Worm (Caenorhabditis elegans) whole organism, L4 larva: ENCODE data around the gene F45G2.8.

Source experiments
- D1046.2 ChIP-seq: fragments of 200-800 bp; sonication (Bioruptor generic); IDR thresholded peaks from 2 replicates; pipeline ENCODE4 v1.3.6; 2022; ENCODE audit warnings: missing genetic modification characterization, missing compliant biosample characterization
- F10B5.3 ChIP-seq: sonication (generic microtip); optimal IDR thresholded peaks from 2 replicates; lab custom pipeline; 2016; ENCODE audit warnings: mild to moderate bottlenecking, missing genetic modification characterization, missing compliant biosample characterization
- F26F4.8 ChIP-seq: fragments of 200-800 bp; sonication (Bioruptor generic); conservative IDR thresholded peaks from 2 replicates; pipeline ENCODE4 v1.3.6; 2022; ENCODE audit warnings: missing genetic modification characterization, missing compliant biosample characterization
- F37D6.2 ChIP-seq: sonication (generic microtip); optimal IDR thresholded peaks from 2 replicates; lab custom pipeline; 2016; ENCODE audit warnings: mild to moderate bottlenecking, missing genetic modification characterization, missing compliant biosample characterization
- T20F7.1 ChIP-seq: fragments of 200-800 bp; sonication (Bioruptor generic); optimal IDR thresholded peaks from 2 replicates; lab custom pipeline; 2018; ENCODE audit warnings: mild to moderate bottlenecking, missing genetic modification characterization, missing compliant biosample characterization
- T26A8.4 ChIP-seq: fragments of 200-800 bp; sonication (Bioruptor generic); IDR thresholded peaks from 2 replicates; pipeline ENCODE4 v1.3.6; 2022; ENCODE audit warnings: missing genetic modification characterization, missing compliant biosample characterization
- Y105C5A.15 ChIP-seq: fragments of 200-800 bp; sonication (Bioruptor generic); IDR thresholded peaks from 2 replicates; pipeline ENCODE4 v1.3.6; 2022; ENCODE audit warnings: missing genetic modification characterization, missing compliant biosample characterization
- Y48G9A.11 ChIP-seq: fragments of 200-800 bp; sonication (Bioruptor generic); IDR thresholded peaks from 2 replicates; pipeline ENCODE4 v1.3.6; 2022; ENCODE audit warnings: missing genetic modification reagents, missing genetic modification characterization, missing compliant biosample characterization
- Y75B8A.6 ChIP-seq: fragments of 200-800 bp; sonication (Bioruptor generic); IDR thresholded peaks from 2 replicates; pipeline ENCODE4 v1.3.6; 2022; ENCODE audit warnings: missing genetic modification reagents, missing genetic modification characterization, missing compliant biosample characterization
- ZK337.2 ChIP-seq: fragments of 200-800 bp; sonication (Bioruptor generic); IDR thresholded peaks from 2 replicates; pipeline ENCODE4 v1.3.6; 2022; ENCODE audit warnings: missing genetic modification reagents, missing genetic modification characterization, missing compliant biosample characterization
- aha-1 ChIP-seq: fragments of 150-350 bp; peaks from one replicate; lab custom pipeline; 2014; ENCODE audit warnings: missing biosample characterization, missing genetic modification characterization
- ceh-20 ChIP-seq: fragments of 200-800 bp; sonication (Bioruptor generic); IDR thresholded peaks from 2 replicates; pipeline ENCODE4 v1.3.6; 2022; ENCODE audit warnings: missing genetic modification reagents, missing genetic modification characterization, missing compliant biosample characterization
- ceh-28 ChIP-seq: fragments of 150-350 bp; optimal IDR thresholded peaks from 2 replicates; lab custom pipeline; 2014; ENCODE audit warnings: missing biosample characterization, missing genetic modification reagents, missing genetic modification characterization
- ceh-44 ChIP-seq: fragments of 200-800 bp; sonication (Bioruptor generic); IDR thresholded peaks from 2 replicates; pipeline ENCODE4 v1.3.6; 2022; ENCODE audit warnings: missing genetic modification reagents, missing genetic modification characterization, missing compliant biosample characterization
- ces-1 ChIP-seq: fragments of 150-350 bp; sonication (generic microtip); optimal IDR thresholded peaks from 4 replicates; lab custom pipeline; 2014; ENCODE audit warnings: missing biosample characterization, missing genetic modification reagents, missing genetic modification characterization
- cey-2 ChIP-seq: sonication (generic microtip); optimal IDR thresholded peaks from 3 replicates; lab custom pipeline; 2017; ENCODE audit warnings: missing genetic modification characterization, mild to moderate bottlenecking, missing compliant biosample characterization, antibody characterized with exemption, borderline replicate concordance; ENCODE audit not compliant: insufficient read depth
- ctbp-1 ChIP-seq: fragments of 200-800 bp; sonication (Bioruptor generic); IDR thresholded peaks from 2 replicates; pipeline ENCODE4 v1.3.6; 2022; ENCODE audit warnings: missing genetic modification reagents, missing genetic modification characterization, missing compliant biosample characterization
- daf-12 ChIP-seq: fragments of 150-350 bp; optimal IDR thresholded peaks from 2 replicates; lab custom pipeline; 2014; ENCODE audit warnings: missing biosample characterization, missing genetic modification reagents, missing genetic modification characterization
- daf-19 ChIP-seq: fragments of 200-800 bp; sonication (Bioruptor generic); conservative IDR thresholded peaks from 2 replicates; pipeline ENCODE4 v1.3.6; 2022; ENCODE audit warnings: missing genetic modification characterization, missing compliant biosample characterization
- dmd-8 ChIP-seq: fragments of 200-800 bp; sonication (Bioruptor generic); IDR thresholded peaks from 2 replicates; pipeline ENCODE4 v1.3.6; 2022; ENCODE audit warnings: missing genetic modification characterization, missing compliant biosample characterization
- dmd-9 ChIP-seq: fragments of 200-800 bp; sonication (Bioruptor generic); IDR thresholded peaks from 2 replicates; pipeline ENCODE4 v1.3.6; 2022; ENCODE audit warnings: missing genetic modification reagents, missing genetic modification characterization, missing compliant biosample characterization
- duxl-1 ChIP-seq: sonication (generic microtip); optimal IDR thresholded peaks from 2 replicates; lab custom pipeline; 2016; ENCODE audit warnings: mild to moderate bottlenecking, missing genetic modification characterization, moderate library complexity, missing compliant biosample characterization; ENCODE audit not compliant: poor library complexity
- dve-1 ChIP-seq: sonication (generic microtip); optimal IDR thresholded peaks from 2 replicates; lab custom pipeline; 2017; ENCODE audit warnings: antibody characterized with exemption, mild to moderate bottlenecking, missing genetic modification characterization, missing compliant biosample characterization; ENCODE audit not compliant: insufficient read depth
- egl-43 ChIP-seq: fragments of 200-800 bp; sonication (Bioruptor generic); IDR thresholded peaks from 2 replicates; pipeline ENCODE4 v1.3.6; 2022; ENCODE audit warnings: missing genetic modification reagents, missing genetic modification characterization, missing compliant biosample characterization
- fos-1 ChIP-seq: fragments of 150-350 bp; optimal IDR thresholded peaks from 2 replicates; lab custom pipeline; 2014; ENCODE audit warnings: missing biosample characterization, missing genetic modification characterization
- gei-8 ChIP-seq: fragments of 200-800 bp; sonication (Bioruptor generic); optimal IDR thresholded peaks from 2 replicates; lab custom pipeline; 2018; ENCODE audit warnings: mild to moderate bottlenecking, missing genetic modification characterization, missing compliant biosample characterization
- hmg-1.1 ChIP-seq: fragments of 200-800 bp; sonication (Bioruptor generic); IDR thresholded peaks from 2 replicates; pipeline ENCODE4 v1.3.6; 2022; ENCODE audit warnings: missing genetic modification reagents, missing genetic modification characterization, missing compliant biosample characterization
- jun-1 ChIP-seq: fragments of 150-350 bp; optimal IDR thresholded peaks from 2 replicates; lab custom pipeline; 2014; ENCODE audit warnings: missing biosample characterization, missing genetic modification reagents, missing genetic modification characterization
- lin-15B ChIP-seq: fragments of 150-350 bp; sonication (generic microtip); optimal IDR thresholded peaks from 3 replicates; lab custom pipeline; 2014; ENCODE audit warnings: missing biosample characterization, missing genetic modification characterization
- lir-3 ChIP-seq: sonication (generic microtip); optimal IDR thresholded peaks from 2 replicates; lab custom pipeline; 2016; ENCODE audit warnings: mild to moderate bottlenecking, missing genetic modification characterization, missing compliant biosample characterization
- madf-5 ChIP-seq, 2 experiments: fragments of 200-800 bp; sonication (Bioruptor generic); IDR thresholded peaks; 2 replicates each; pipeline ENCODE4 v1.3.6; 2022; ENCODE audit warnings: missing compliant biosample characterization in 2 of 2, missing genetic modification characterization in 2 of 2
- madf-9 ChIP-seq: fragments of 200-800 bp; sonication (Bioruptor generic); conservative IDR thresholded peaks from 2 replicates; pipeline ENCODE4 v1.3.6; 2022; ENCODE audit warnings: missing genetic modification reagents, missing genetic modification characterization, missing compliant biosample characterization
- mxl-2 ChIP-seq: fragments of 200-800 bp; sonication (Bioruptor generic); conservative IDR thresholded peaks from 2 replicates; pipeline ENCODE4 v1.3.6; 2022; ENCODE audit warnings: missing genetic modification reagents, missing genetic modification characterization, missing compliant biosample characterization
- nhr-102 ChIP-seq: sonication (generic microtip); optimal IDR thresholded peaks from 2 replicates; lab custom pipeline; 2016; ENCODE audit warnings: mild to moderate bottlenecking, missing genetic modification characterization, moderate library complexity, missing compliant biosample characterization
- nhr-25 ChIP-seq: sonication (generic microtip); optimal IDR thresholded peaks from 2 replicates; lab custom pipeline; 2017; ENCODE audit warnings: missing genetic modification characterization, mild to moderate bottlenecking, missing compliant biosample characterization, antibody characterized with exemption, moderate library complexity, borderline replicate concordance; ENCODE audit not compliant: insufficient read depth
- nhr-28 ChIP-seq: fragments of 150-350 bp; optimal IDR thresholded peaks from 2 replicates; lab custom pipeline; 2014; ENCODE audit warnings: missing biosample characterization, missing genetic modification characterization
- nhr-6 ChIP-seq: fragments of 150-350 bp; optimal IDR thresholded peaks from 2 replicates; lab custom pipeline; 2014; ENCODE audit warnings: missing biosample characterization, missing genetic modification characterization
- nhr-77 ChIP-seq: fragments of 150-350 bp; optimal IDR thresholded peaks from 2 replicates; lab custom pipeline; 2014; ENCODE audit warnings: missing biosample characterization, missing genetic modification characterization
- pqm-1 ChIP-seq: sonication (generic microtip); optimal IDR thresholded peaks from 2 replicates; lab custom pipeline; 2017; ENCODE audit warnings: missing biosample characterization, missing genetic modification characterization
- rbr-2 ChIP-seq: sonication (generic microtip); optimal IDR thresholded peaks from 2 replicates; lab custom pipeline; 2016; ENCODE audit warnings: missing genotype, missing genetic modification characterization, missing compliant biosample characterization
- set-16 ChIP-seq: fragments of 200-800 bp; sonication (Bioruptor generic); IDR thresholded peaks from 2 replicates; pipeline ENCODE4 v1.3.6; 2022; ENCODE audit warnings: missing genetic modification reagents, missing genetic modification characterization, missing compliant biosample characterization
- snpc-1.2 ChIP-seq: fragments of 200-800 bp; sonication (Bioruptor generic); IDR thresholded peaks from 2 replicates; pipeline ENCODE4 v1.3.6; 2022; ENCODE audit warnings: missing genetic modification reagents, missing genetic modification characterization, missing compliant biosample characterization
- spr-1 ChIP-seq: sonication (generic microtip); optimal IDR thresholded peaks from 2 replicates; lab custom pipeline; 2016; ENCODE audit warnings: mild to moderate bottlenecking, missing genetic modification characterization, missing compliant biosample characterization
- unc-130 ChIP-seq: sonication (generic microtip); optimal IDR thresholded peaks from 2 replicates; lab custom pipeline; 2016; ENCODE audit warnings: missing genetic modification reagents, missing genetic modification characterization, missing compliant biosample characterization
- unc-62 ChIP-seq, 3 experiments: fragments of 150-350 bp in 1 of 3; sonication (generic microtip); optimal IDR thresholded peaks in 2 of 3; peaks in 1 of 3; 1 replicate in 1 of 3; 2 replicates in 2 of 3; lab custom pipeline; 2014 to 2017; ENCODE audit warnings: missing biosample characterization in 3 of 3, missing genetic modification characterization in 3 of 3, missing genetic modification reagents in 3 of 3, missing genotype in 1 of 3
- zip-11 ChIP-seq: fragments of 200-800 bp; sonication (Bioruptor generic); IDR thresholded peaks from 2 replicates; pipeline ENCODE4 v1.3.6; 2022; ENCODE audit warnings: missing genetic modification characterization, missing compliant biosample characterization
- zip-2 ChIP-seq: fragments of 150-350 bp; optimal IDR thresholded peaks from 2 replicates; lab custom pipeline; 2014; ENCODE audit warnings: missing biosample characterization, missing genetic modification characterization
- ztf-11 ChIP-seq: fragments of 150-350 bp; optimal IDR thresholded peaks from 2 replicates; lab custom pipeline; 2014; ENCODE audit warnings: missing biosample characterization, missing genetic modification characterization
- ztf-7 ChIP-seq: fragments of 150-350 bp; optimal IDR thresholded peaks from 2 replicates; lab custom pipeline; 2014; ENCODE audit warnings: missing biosample characterization, missing genetic modification characterization

F45G2.8 gene

ce11 chrIII:13462965-13463783 is 27.7 kb upstream of the F45G2.8 start, which contains the start of gene ant-1.1 (continued):
- TF ChIP-seq Y105C5A.15 (GFP tag; lab: Robert Waterston, UW): no peak
- TF ChIP-seq ceh-20 (GFP tag; lab: Robert Waterston, UW): peak; percentile 85
- TF ChIP-seq zip-2: no peak
- TF ChIP-seq Y75B8A.6: peak; percentile 82
- no peak for TF ChIP-seq mxl-2
- TF ChIP-seq ctbp-1 (GFP tag; lab: Robert Waterston, UW): peak; percentile 75
- no peak for TF ChIP-seq fos-1
- peak; percentile 52 for TF ChIP-seq nhr-28 (tag; lab: Kevin White, UChicago)
- TF ChIP-seq daf-12: no peak
- TF ChIP-seq D1046.2: peak; percentile 77; the same call in 1 of the 2 replicates
- TF ChIP-seq aha-1: peak; percentile 99
- no peak for TF ChIP-seq dmd-9 (GFP tag; lab: Robert Waterston, UW)
- no peak for TF ChIP-seq madf-5 (GFP tag; IDR thresholded peaks at IDR 0.05; lab: Robert Waterston, UW)
- peak; percentile 92 for TF ChIP-seq hmg-1.1
- TF ChIP-seq nhr-6 (tag; lab: Kevin White, UChicago): peak; percentile 86
- peak; percentile 84 for TF ChIP-seq nhr-102
- peak; percentile 84 for TF ChIP-seq nhr-77 (tag; lab: Kevin White, UChicago)
- peak; percentile 92 for TF ChIP-seq rbr-2
- peak; percentile 86 for TF ChIP-seq T20F7.1 (GFP tag; lab: Kevin White, UChicago)
- TF ChIP-seq lir-3 (tag; lab: Kevin White, UChicago): no peak
- TF ChIP-seq jun-1 (tag; lab: Kevin White, UChicago): peak; percentile 47
- TF ChIP-seq duxl-1 (tag; lab: Kevin White, UChicago): peak; percentile 68
- TF ChIP-seq nhr-25 (tag; lab: Kevin White, UChicago): peak; percentile 82
- no peak for TF ChIP-seq dmd-8 (GFP tag; lab: Robert Waterston, UW)
- TF ChIP-seq ceh-44 (GFP tag; lab: Robert Waterston, UW): peak; percentile 47; the same call in 1 of the 2 replicates
- peak; percentile 88 for TF ChIP-seq egl-43 (GFP tag; lab: Robert Waterston, UW)
- peak; percentile 71 for TF ChIP-seq daf-19 (GFP tag; lab: Robert Waterston, UW)
- TF ChIP-seq spr-1 (tag; lab: Kevin White, UChicago): peak; percentile 76
- TF ChIP-seq ztf-11 (tag; lab: Kevin White, UChicago): no peak
- peak; percentile 70 for TF ChIP-seq F10B5.3
- no peak for TF ChIP-seq ces-1
- peak; percentile 76 for TF ChIP-seq ZK337.2
- TF ChIP-seq cey-2 (tag; lab: Kevin White, UChicago): no peak
- TF ChIP-seq T26A8.4: peak; percentile 94
- peak; percentile 6 for TF ChIP-seq ztf-7 (tag; lab: Kevin White, UChicago)
- TF ChIP-seq F37D6.2 (tag; lab: Kevin White, UChicago): peak; percentile 85
- TF ChIP-seq pqm-1 (tag; lab: Kevin White, UChicago): peak; percentile 21
- TF ChIP-seq Y48G9A.11 (GFP tag; lab: Robert Waterston, UW): peak; percentile 47; the same call in 1 of the 2 replicates
- peak in 1 of 2 experiments; percentile 82 for TF ChIP-seq unc-62 (GFP tag; optimal IDR thresholded peaks at IDR 0.05 in 1 of 2; lab: Kevin White, UChicago)
- no peak for TF ChIP-seq unc-62 (tag; optimal IDR thresholded peaks at IDR 0.05; lab: Kevin White, UChicago)
- TF ChIP-seq snpc-1.2: 0 out of 2 replicates have a peak, but pooled peaks have one; percentile 43
- peak; percentile 53 for TF ChIP-seq ceh-28 (tag; lab: Kevin White, UChicago)
- TF ChIP-seq F26F4.8: no peak
- TF ChIP-seq set-16: peak; percentile 95
- peak; percentile 56 for TF ChIP-seq gei-8 (GFP tag; lab: Kevin White, UChicago)
- peak; percentile 93 for TF ChIP-seq dve-1 (tag; lab: Kevin White, UChicago)
- TF ChIP-seq zip-11 (GFP tag; lab: Robert Waterston, UW): no peak
- peak; percentile 85 for TF ChIP-seq madf-9 (GFP tag; lab: Robert Waterston, UW)
- TF ChIP-seq unc-130 (GFP tag; lab: Kevin White, UChicago): peak; percentile 81
- peak; percentile 30 for TF ChIP-seq lin-15B (tag; lab: Kevin White, UChicago)
